Fruit fly (Drosophila melanogaster): ENCODE data around the gene corn.

- no peak for TF ChIP-seq Myc (optimal IDR thresholded peaks at IDR 0.05)
- TF ChIP-seq Hr83 (GFP tag; optimal IDR thresholded peaks at IDR 0.05; ENCODE audit: poor library complexity, severe bottlenecking) = no peak
- no peak for TF ChIP-seq Vsx2 (GFP tag; optimal IDR thresholded peaks at IDR 0.05; ENCODE audit: partially characterized antibody)
- peak; percentile 30 for TF ChIP-seq psq (GFP tag; optimal IDR thresholded peaks at IDR 0.05)
- TF ChIP-seq CrebA (GFP tag; optimal IDR thresholded peaks at IDR 0.05; ENCODE audit: borderline replicate concordance) = no peak
- no peak for TF ChIP-seq Hr78 (GFP tag; optimal IDR thresholded peaks at IDR 0.05)
- TF ChIP-seq Dfd (GFP tag; optimal IDR thresholded peaks at IDR 0.05) = no peak
- no peak for TF ChIP-seq Rel (GFP tag; optimal IDR thresholded peaks at IDR 0.05)
- no peak for TF ChIP-seq Rel (tag; optimal IDR thresholded peaks at IDR 0.05)
- TF ChIP-seq fru (GFP tag; optimal IDR thresholded peaks at IDR 0.05) = peak; percentile 70
- peak; percentile 63 for TF ChIP-seq h (GFP tag; optimal IDR thresholded peaks at IDR 0.05)
- TF ChIP-seq rgr (GFP tag; optimal IDR thresholded peaks at IDR 0.05) = peak; percentile 42
- TF ChIP-seq woc (GFP tag; optimal IDR thresholded peaks at IDR 0.05) = peak; percentile 33
- no peak for TF ChIP-seq CG9705 (GFP tag; optimal IDR thresholded peaks at IDR 0.05)
Observed at dm6 chr3L:7153634-7154033, 3.2 kb downstream of the corn start.
